Fruit fly (Drosophila melanogaster) whole organism, embryonic: ENCODE results near the gene CheA7a.

Experiments used
- Atf3 ChIP-seq: fragments of 200-800 bp; sonication (Bioruptor generic); optimal IDR thresholded peaks from 3 replicates; lab custom pipeline; 2016; ENCODE audit warnings: missing biosample characterization, missing genetic modification characterization
- Bdp1 ChIP-seq: fragments of 200-800 bp; sonication (Bioruptor generic); optimal IDR thresholded peaks from 3 replicates; lab custom pipeline; 2016; ENCODE audit warnings: missing biosample characterization, missing genetic modification characterization
- CG10366 ChIP-seq: fragments of 200-800 bp; sonication (Bioruptor generic); IDR thresholded peaks from 2 replicates; pipeline ENCODE4 v1.3.6; 2022; ENCODE audit warnings: missing biosample characterization, missing genetic modification characterization
- CG10431 ChIP-seq: fragments of 200-800 bp; sonication (Bioruptor generic); optimal IDR thresholded peaks from 3 replicates; lab custom pipeline; 2018; ENCODE audit warnings: missing biosample characterization, mild to moderate bottlenecking, missing genetic modification characterization
- CG10959 ChIP-seq: fragments of 200-800 bp; sonication (Bioruptor generic); IDR thresholded peaks from 2 replicates; pipeline ENCODE4 v1.3.6; 2022; ENCODE audit warnings: missing biosample characterization, missing genetic modification characterization
- CG11560 ChIP-seq: fragments of 200-800 bp; sonication (Bioruptor generic); IDR thresholded peaks from 3 replicates; pipeline ENCODE4 v1.3.6; 2022; ENCODE audit warnings: missing biosample characterization, missing genetic modification characterization
- CG12071 ChIP-seq: fragments of 200-800 bp; sonication (Bioruptor generic); optimal IDR thresholded peaks from 3 replicates; lab custom pipeline; 2018; ENCODE audit warnings: missing biosample characterization, mild to moderate bottlenecking, missing genetic modification characterization
- CG12104 ChIP-seq: fragments of 200-800 bp; sonication (Bioruptor generic); optimal IDR thresholded peaks from 3 replicates; lab custom pipeline; 2016; ENCODE audit warnings: missing biosample characterization, missing genetic modification characterization
- CG12155 ChIP-seq: fragments of 200-800 bp; sonication (Bioruptor generic); optimal IDR thresholded peaks from 3 replicates; lab custom pipeline; 2016; ENCODE audit warnings: missing biosample characterization, missing genetic modification characterization
- CG12299 ChIP-seq: fragments of 200-800 bp; sonication (Bioruptor generic); optimal IDR thresholded peaks from 2 replicates; lab custom pipeline; 2018; ENCODE audit warnings: missing biosample characterization, mild to moderate bottlenecking, missing genetic modification characterization
- CG13123 ChIP-seq: fragments of 200-800 bp; sonication (Bioruptor generic); optimal IDR thresholded peaks from 2 replicates; lab custom pipeline; 2016; ENCODE audit warnings: missing biosample characterization, missing genetic modification characterization
- CG14014 ChIP-seq: fragments of 200-800 bp; sonication (Bioruptor generic); IDR thresholded peaks from 2 replicates; pipeline ENCODE4 v1.3.6; 2022; ENCODE audit warnings: missing biosample characterization, missing genetic modification characterization
- CG14050 ChIP-seq: fragments of 200-800 bp; sonication (Bioruptor generic); IDR thresholded peaks from 3 replicates; pipeline ENCODE4 v1.3.6; 2022; ENCODE audit warnings: missing biosample characterization, missing genetic modification characterization
- CG17568 ChIP-seq: fragments of 200-800 bp; sonication (Bioruptor generic); optimal IDR thresholded peaks from 2 replicates; lab custom pipeline; 2018; ENCODE audit warnings: missing biosample characterization, mild to moderate bottlenecking, missing genetic modification characterization, moderate library complexity
- CG1832 ChIP-seq: fragments of 200-800 bp; sonication (Bioruptor generic); optimal IDR thresholded peaks from 2 replicates; lab custom pipeline; 2017; ENCODE audit warnings: missing biosample characterization, mild to moderate bottlenecking, missing genetic modification characterization, inconsistent platforms
- CG18476 ChIP-seq: fragments of 200-800 bp; sonication (Bioruptor generic); optimal IDR thresholded peaks from 2 replicates; lab custom pipeline; 2016; ENCODE audit warnings: missing biosample characterization, mild to moderate bottlenecking, missing genetic modification characterization
- CG18619 ChIP-seq: fragments of 200-800 bp; sonication (Bioruptor generic); optimal IDR thresholded peaks from 3 replicates; lab custom pipeline; 2017; ENCODE audit warnings: missing biosample characterization, mild to moderate bottlenecking, missing genetic modification characterization
- CG2129 ChIP-seq: fragments of 200-800 bp; sonication (Bioruptor generic); IDR thresholded peaks from 2 replicates; pipeline ENCODE4 v1.3.6; 2022; ENCODE audit warnings: missing biosample characterization, missing genetic modification characterization; ENCODE audit not compliant: partially characterized antibody
- CG30020 ChIP-seq: fragments of 200-800 bp; optimal IDR thresholded peaks from 2 replicates; lab custom pipeline; 2019; ENCODE audit warnings: missing biosample characterization, mild to moderate bottlenecking, missing genetic modification characterization, moderate library complexity
- CG42726 ChIP-seq: fragments of 200-800 bp; sonication (Bioruptor generic); IDR thresholded peaks from 2 replicates; pipeline ENCODE4 v1.3.6; 2022; ENCODE audit warnings: missing biosample characterization, missing genetic modification characterization; ENCODE audit not compliant: partially characterized antibody
- CG7963 ChIP-seq: fragments of 200-800 bp; sonication (Bioruptor generic); IDR thresholded peaks from 3 replicates; pipeline ENCODE4 v1.3.6; 2022; ENCODE audit warnings: missing biosample characterization, missing genetic modification characterization; ENCODE audit not compliant: partially characterized antibody
- CHES-1-like ChIP-seq: fragments of 200-800 bp; sonication (Bioruptor generic); optimal IDR thresholded peaks from 2 replicates; lab custom pipeline; 2016; ENCODE audit warnings: missing biosample characterization, missing genetic modification characterization
- D19A ChIP-seq: fragments of 200-800 bp; optimal IDR thresholded peaks from 3 replicates; lab custom pipeline; 2019; ENCODE audit warnings: missing biosample characterization, mild to moderate bottlenecking, missing genetic modification characterization, moderate library complexity
- Doc3 ChIP-seq: fragments of 200-800 bp; sonication (Bioruptor generic); IDR thresholded peaks from 3 replicates; pipeline ENCODE4 v1.3.6; 2022; ENCODE audit warnings: missing biosample characterization, missing genetic modification characterization; ENCODE audit not compliant: partially characterized antibody
- Fer2 ChIP-seq: fragments of 200-800 bp; sonication (Bioruptor generic); optimal IDR thresholded peaks from 2 replicates; lab custom pipeline; 2018; ENCODE audit warnings: missing biosample characterization, mild to moderate bottlenecking, missing genetic modification characterization, moderate library complexity
- Gug ChIP-seq: fragments of 200-800 bp; sonication (Bioruptor generic); IDR thresholded peaks from 4 replicates; pipeline ENCODE4 v1.3.6; 2022; ENCODE audit warnings: missing biosample characterization, missing genetic modification characterization
- Hmx ChIP-seq: fragments of 200-800 bp; sonication (Bioruptor generic); optimal IDR thresholded peaks from 2 replicates; lab custom pipeline; 2016; ENCODE audit warnings: missing biosample characterization, missing genetic modification characterization
- Hr51 ChIP-seq, 2 experiments: fragments of 200-800 bp; sonication (Bioruptor generic); optimal IDR thresholded peaks; 2 replicates in 1 of 2; 3 replicates in 1 of 2; lab custom pipeline; 2016 to 2018; ENCODE audit warnings: missing biosample characterization in 2 of 2, missing genetic modification characterization in 2 of 2, mild to moderate bottlenecking in 1 of 2, moderate library complexity in 1 of 2
- Lhr ChIP-seq: fragments of 200-800 bp; sonication (Bioruptor generic); optimal IDR thresholded peaks from 3 replicates; lab custom pipeline; 2017; ENCODE audit warnings: mild to moderate bottlenecking, missing biosample characterization, missing genetic modification reagents, missing genetic modification characterization
- MBD-R2 ChIP-seq: fragments of 200-800 bp; sonication (Bioruptor generic); IDR thresholded peaks from 2 replicates; pipeline ENCODE4 v1.3.6; 2022; ENCODE audit warnings: missing biosample characterization, missing genetic modification characterization
- ato ChIP-seq: fragments of 200-800 bp; sonication (Bioruptor generic); IDR thresholded peaks from 2 replicates; pipeline ENCODE4 v1.3.6; 2022; ENCODE audit warnings: missing biosample characterization, missing genetic modification characterization; ENCODE audit not compliant: partially characterized antibody
- br ChIP-seq: fragments of >200 bp; optimal IDR thresholded peaks from 2 replicates; lab custom pipeline; 2017
- bsh ChIP-seq, 2 experiments: fragments of 200-800 bp; sonication (Bioruptor generic); optimal IDR thresholded peaks; 2 replicates each; lab custom pipeline; 2017 to 2018; ENCODE audit warnings: mild to moderate bottlenecking in 2 of 2, missing biosample characterization in 2 of 2, missing genetic modification characterization in 2 of 2, moderate library complexity in 1 of 2
- cas ChIP-seq: fragments of 200-800 bp; sonication (Bioruptor generic); IDR thresholded peaks from 2 replicates; pipeline ENCODE4 v1.3.6; 2022; ENCODE audit warnings: missing biosample characterization, missing genetic modification characterization
- chinmo ChIP-seq: fragments of 200-800 bp; sonication (Bioruptor generic); IDR thresholded peaks from 4 replicates; pipeline ENCODE4 v1.3.6; 2022; ENCODE audit warnings: missing biosample characterization, missing genetic modification characterization; ENCODE audit not compliant: partially characterized antibody
- crc ChIP-seq: fragments of 200-800 bp; sonication (Bioruptor generic); optimal IDR thresholded peaks from 2 replicates; lab custom pipeline; 2016; ENCODE audit warnings: missing biosample characterization, missing genetic modification characterization
- gfzf ChIP-seq: fragments of 200-800 bp; sonication (Bioruptor generic); optimal IDR thresholded peaks from 2 replicates; lab custom pipeline; 2016; ENCODE audit warnings: missing biosample characterization, mild to moderate bottlenecking, missing genetic modification characterization, moderate library complexity
- h ChIP-seq: fragments of >200 bp; optimal IDR thresholded peaks from 2 replicates; lab custom pipeline; 2017
- jing ChIP-seq: fragments of 200-800 bp; sonication (Bioruptor generic); optimal IDR thresholded peaks from 2 replicates; lab custom pipeline; 2018; ENCODE audit warnings: missing biosample characterization, mild to moderate bottlenecking, missing genetic modification characterization
- lbe ChIP-seq: fragments of 200-800 bp; sonication (Bioruptor generic); optimal IDR thresholded peaks from 2 replicates; lab custom pipeline; 2016; ENCODE audit warnings: missing biosample characterization, mild to moderate bottlenecking, missing genetic modification characterization
- lola ChIP-seq, 3 experiments: fragments of >200 bp in 2 of 3; fragments of 200-800 bp in 1 of 3; sonication (Bioruptor generic) in 1 of 3; optimal IDR thresholded peaks; 2 replicates each; lab custom pipeline; 2017 to 2019; ENCODE audit warnings: missing biosample characterization in 3 of 3, missing genetic modification characterization in 3 of 3, mild to moderate bottlenecking in 1 of 3, moderate library complexity in 1 of 3
- nau ChIP-seq: fragments of 200-800 bp; sonication (Bioruptor generic); optimal IDR thresholded peaks from 3 replicates; lab custom pipeline; 2017; ENCODE audit warnings: missing biosample characterization, mild to moderate bottlenecking, missing genetic modification characterization, missing genetic modification reagents
- phol ChIP-seq: fragments of 200-800 bp; sonication (Bioruptor generic); optimal IDR thresholded peaks from 3 replicates; lab custom pipeline; 2018; ENCODE audit warnings: missing biosample characterization, mild to moderate bottlenecking, missing genetic modification characterization, moderate library complexity
- pnt ChIP-seq: fragments of 200-800 bp; sonication (Bioruptor generic); optimal IDR thresholded peaks from 3 replicates; lab custom pipeline; 2016; ENCODE audit warnings: missing biosample characterization, missing genetic modification characterization
- salm ChIP-seq: fragments of 200-800 bp; sonication (Bioruptor generic); optimal IDR thresholded peaks from 2 replicates; lab custom pipeline; 2018; ENCODE audit warnings: missing biosample characterization, mild to moderate bottlenecking, missing genetic modification characterization
- sna ChIP-seq: fragments of 200-800 bp; sonication (Bioruptor generic); IDR thresholded peaks from 2 replicates; pipeline ENCODE4 v1.3.6; 2022; ENCODE audit warnings: missing biosample characterization, missing genetic modification characterization; ENCODE audit not compliant: partially characterized antibody
- tna ChIP-seq: fragments of 200-800 bp; sonication (Bioruptor generic); IDR thresholded peaks from 2 replicates; pipeline ENCODE4 v1.3.6; 2022; ENCODE audit warnings: missing biosample characterization, missing genetic modification characterization; ENCODE audit not compliant: partially characterized antibody
- unc-4 ChIP-seq: fragments of 200-800 bp; sonication (Bioruptor generic); IDR thresholded peaks from 2 replicates; pipeline ENCODE4 v1.3.6; 2022; ENCODE audit warnings: missing biosample characterization, missing genetic modification characterization; ENCODE audit not compliant: partially characterized antibody
- usp ChIP-seq: fragments of >200 bp; optimal IDR thresholded peaks from 2 replicates; lab custom pipeline; 2017; ENCODE audit warnings: missing biosample characterization, missing genetic modification characterization
- vfl ChIP-seq: fragments of 200-800 bp; sonication (Bioruptor generic); optimal IDR thresholded peaks from 2 replicates; lab custom pipeline; 2016; ENCODE audit warnings: missing biosample characterization, missing genetic modification characterization

CheA7a gene

DNA sequence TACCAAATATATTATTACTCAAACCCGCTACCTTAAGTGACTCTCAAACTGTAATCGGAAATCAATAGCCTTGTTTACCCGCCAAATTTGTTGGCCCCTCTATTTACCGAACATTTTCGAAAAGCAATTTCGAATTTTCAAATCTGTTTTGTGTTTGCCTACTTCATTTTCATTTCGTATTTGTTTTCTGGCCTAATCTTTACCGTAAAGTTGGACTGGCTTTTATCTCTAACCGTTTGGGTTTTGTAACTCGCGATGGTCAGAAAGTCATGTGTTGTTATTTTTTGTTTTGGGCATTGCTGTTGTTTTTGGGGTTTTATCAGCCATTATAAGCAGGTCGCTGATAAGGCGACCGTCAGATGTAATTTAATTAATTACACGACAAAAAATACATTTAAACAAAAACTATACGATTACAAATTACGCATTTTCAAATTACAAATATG is 44.6 kb upstream of the CheA7a start (continued):
- TF ChIP-seq Hr51 (GFP tag; optimal IDR thresholded peaks at IDR 0.05; lab: Kevin White, UChicago) (peak; percentile 38 to 39), unc-4 (GFP tag; lab: Robert Waterston, UW) (no peak), CG12299 (tag; lab: Kevin White, UChicago) (no peak), Lhr (GFP tag; lab: Kevin White, UChicago) (peak; percentile 35), crc (GFP tag; lab: Kevin White, UChicago) (no peak), CG14014 (GFP tag; lab: Robert Waterston, UW) (peak; percentile 71; the same call in 1 of the 2 replicates), CG2129 (no peak), vfl (GFP tag; lab: Kevin White, UChicago) (no peak), nau (no peak), CG12071 (GFP tag; lab: Kevin White, UChicago) (peak; percentile 71), cas (GFP tag; lab: Robert Waterston, UW) (no peak), D19A (tag; lab: Kevin White, UChicago) (no peak), tna (GFP tag; lab: Robert Waterston, UW) (no peak), CG12104 (no peak), CG14050 (GFP tag; lab: Robert Waterston, UW) (no peak), Hmx (no peak), CG17568 (peak; percentile 12), gfzf (GFP tag; lab: Kevin White, UChicago) (no peak), h (lab: Kevin White, UChicago) (no peak), bsh (GFP tag; optimal IDR thresholded peaks at IDR 0.05; lab: Kevin White, UChicago) (peak in 1 of 2 experiments; percentile 42), ato (GFP tag; lab: Robert Waterston, UW) (no peak), CG11560 (tag; lab: Robert Waterston, UW) (no peak), Fer2 (tag; lab: Kevin White, UChicago) (peak; percentile 10), CG10366 (no peak), CG10431 (GFP tag; lab: Kevin White, UChicago) (peak; percentile 26), MBD-R2 (no peak), CG10959 (GFP tag; lab: Robert Waterston, UW) (no peak), br (lab: Kevin White, UChicago) (no peak), chinmo (no peak), CG1832 (GFP tag; lab: Kevin White, UChicago) (no peak), CHES-1-like (GFP tag; lab: Kevin White, UChicago) (no peak), usp (GFP tag; lab: Kevin White, UChicago) (no peak), CG42726 (GFP tag; lab: Robert Waterston, UW) (no peak), CG18619 (GFP tag; lab: Kevin White, UChicago) (no peak), salm (no peak), sna (no peak), Gug (GFP tag; lab: Robert Waterston, UW) (no peak), CG7963 (GFP tag; lab: Robert Waterston, UW) (no peak), Atf3 (GFP tag; lab: Kevin White, UChicago) (peak; percentile 31), lbe (GFP tag; lab: Kevin White, UChicago) (no peak), Bdp1 (GFP tag; lab: Kevin White, UChicago) (peak; percentile 20), phol (peak; percentile 17), CG13123 (GFP tag; lab: Kevin White, UChicago) (peak; percentile 21), CG12155 (GFP tag; lab: Kevin White, UChicago) (no peak), pnt (GFP tag; lab: Kevin White, UChicago) (no peak), Doc3 (GFP tag; lab: Robert Waterston, UW) (no peak), CG18476 (GFP tag; lab: Kevin White, UChicago) (no peak), jing (no peak), lola (GFP tag; optimal IDR thresholded peaks at IDR 0.05; lab: Kevin White, UChicago) (peak in 1 of 3 experiments; percentile 25), CG30020 (tag; lab: Kevin White, UChicago) (no peak)
